Worm (Caenorhabditis elegans) whole organism, late embryonic: ENCODE measurements around the gene C01G5.7.

ENCODE experiments used
- C08G9.2 ChIP-seq: sonication (generic microtip); optimal IDR thresholded peaks from 2 replicates; lab custom pipeline; 2016; ENCODE audit warnings: mild to moderate bottlenecking, missing genetic modification characterization, moderate library complexity, missing compliant biosample characterization
- F13H6.1 ChIP-seq: sonication (generic microtip); optimal IDR thresholded peaks from 2 replicates; lab custom pipeline; 2016; ENCODE audit warnings: missing genetic modification characterization, missing compliant biosample characterization
- K09A11.1 ChIP-seq: sonication (generic microtip); optimal IDR thresholded peaks from 2 replicates; lab custom pipeline; 2017; ENCODE audit warnings: antibody characterized with exemption, mild to moderate bottlenecking, missing genetic modification characterization, missing compliant biosample characterization; ENCODE audit not compliant: insufficient read depth
- T23F11.4 ChIP-seq: fragments of 200-800 bp; sonication (Bioruptor generic); optimal IDR thresholded peaks from 2 replicates; lab custom pipeline; 2018; ENCODE audit warnings: mild to moderate bottlenecking, missing genetic modification characterization, missing compliant biosample characterization
- Y22D7AL.16 ChIP-seq: sonication (generic microtip); optimal IDR thresholded peaks from 2 replicates; lab custom pipeline; 2016; ENCODE audit warnings: missing genetic modification characterization, missing compliant biosample characterization
- ahr-1 ChIP-seq: sonication (generic microtip); optimal IDR thresholded peaks from 2 replicates; lab custom pipeline; 2016; ENCODE audit warnings: missing genetic modification characterization, missing compliant biosample characterization
- ceh-14 ChIP-seq: sonication (generic microtip); optimal IDR thresholded peaks from 2 replicates; lab custom pipeline; 2016; ENCODE audit warnings: missing genotype, missing genetic modification characterization, missing compliant biosample characterization
- ceh-19 ChIP-seq: fragments of 200-800 bp; sonication (Bioruptor generic); optimal IDR thresholded peaks from 2 replicates; lab custom pipeline; 2018; ENCODE audit warnings: mild to moderate bottlenecking, missing genetic modification characterization, missing compliant biosample characterization
- ceh-2 ChIP-seq: sonication (generic microtip); optimal IDR thresholded peaks from 2 replicates; lab custom pipeline; 2016; ENCODE audit warnings: missing genotype, missing genetic modification characterization, missing compliant biosample characterization
- ceh-31 ChIP-seq: sonication (generic microtip); optimal IDR thresholded peaks from 2 replicates; lab custom pipeline; 2016; ENCODE audit warnings: missing genetic modification characterization, missing compliant biosample characterization
- ceh-34 ChIP-seq: sonication (generic microtip); optimal IDR thresholded peaks from 2 replicates; lab custom pipeline; 2016; ENCODE audit warnings: mild to moderate bottlenecking, missing genetic modification characterization, missing compliant biosample characterization
- ceh-45 ChIP-seq: fragments of 200-800 bp; sonication (Bioruptor generic); IDR thresholded peaks from 2 replicates; pipeline ENCODE4 v1.3.6; 2022; ENCODE audit warnings: missing genetic modification reagents, missing genetic modification characterization, missing compliant biosample characterization
- ceh-6 ChIP-seq: fragments of 200-800 bp; sonication (Bioruptor generic); optimal IDR thresholded peaks from 2 replicates; lab custom pipeline; 2018; ENCODE audit warnings: mild to moderate bottlenecking, missing genetic modification characterization, missing compliant biosample characterization
- ceh-9 ChIP-seq: sonication (generic microtip); optimal IDR thresholded peaks from 2 replicates; lab custom pipeline; 2016; ENCODE audit warnings: mild to moderate bottlenecking, missing genetic modification characterization, inconsistent platforms, missing compliant biosample characterization
- che-1 ChIP-seq: sonication (generic microtip); optimal IDR thresholded peaks from 2 replicates; lab custom pipeline; 2016; ENCODE audit warnings: mild to moderate bottlenecking, missing genetic modification characterization, missing compliant biosample characterization
- dmd-4 ChIP-seq: sonication (generic microtip); optimal IDR thresholded peaks from 2 replicates; lab custom pipeline; 2016; ENCODE audit warnings: borderline replicate concordance, missing genetic modification characterization, missing compliant biosample characterization
- dve-1 ChIP-seq: sonication (generic microtip); optimal IDR thresholded peaks from 2 replicates; lab custom pipeline; 2017; ENCODE audit warnings: antibody characterized with exemption, mild to moderate bottlenecking, missing genetic modification characterization, missing compliant biosample characterization
- ets-4 ChIP-seq: sonication (generic microtip); optimal IDR thresholded peaks from 2 replicates; lab custom pipeline; 2016; ENCODE audit warnings: missing genetic modification characterization, missing compliant biosample characterization
- eyg-1 ChIP-seq: sonication (generic microtip); optimal IDR thresholded peaks from 2 replicates; lab custom pipeline; 2016; ENCODE audit warnings: missing genotype, missing genetic modification characterization, missing compliant biosample characterization
- fax-1 ChIP-seq: sonication (generic microtip); optimal IDR thresholded peaks from 2 replicates; lab custom pipeline; 2016; ENCODE audit warnings: missing genotype, missing genetic modification characterization, missing compliant biosample characterization
- fkh-10 ChIP-seq: fragments of 150-350 bp; optimal IDR thresholded peaks from 2 replicates; lab custom pipeline; 2014; ENCODE audit warnings: missing biosample characterization, missing genetic modification reagents, missing genetic modification characterization
- fkh-6 ChIP-seq: sonication (generic microtip); optimal IDR thresholded peaks from 2 replicates; lab custom pipeline; 2016; ENCODE audit warnings: missing genetic modification characterization, missing compliant biosample characterization
- gmeb-2 ChIP-seq: sonication (generic microtip); optimal IDR thresholded peaks from 2 replicates; lab custom pipeline; 2016; ENCODE audit warnings: missing genetic modification characterization, inconsistent platforms, missing compliant biosample characterization
- hlh-15 ChIP-seq: sonication (generic microtip); optimal IDR thresholded peaks from 2 replicates; lab custom pipeline; 2016; ENCODE audit warnings: missing genetic modification characterization, missing compliant biosample characterization
- hlh-30 ChIP-seq: sonication (generic microtip); optimal IDR thresholded peaks from 2 replicates; lab custom pipeline; 2017; ENCODE audit warnings: antibody characterized with exemption, missing genetic modification characterization, missing compliant biosample characterization; ENCODE audit not compliant: insufficient read depth
- hlh-8 ChIP-seq: sonication (generic microtip); optimal IDR thresholded peaks from 2 replicates; lab custom pipeline; 2016; ENCODE audit warnings: missing genotype, missing genetic modification characterization, missing compliant biosample characterization
- lim-6 ChIP-seq: sonication (generic microtip); optimal IDR thresholded peaks from 2 replicates; lab custom pipeline; 2016; ENCODE audit warnings: missing genetic modification characterization, missing compliant biosample characterization
- lin-11 ChIP-seq: fragments of 200-800 bp; sonication (Bioruptor generic); optimal IDR thresholded peaks from 2 replicates; lab custom pipeline; 2018; ENCODE audit warnings: mild to moderate bottlenecking, missing genetic modification characterization, missing compliant biosample characterization
- nfya-1 ChIP-seq: sonication (generic microtip); optimal IDR thresholded peaks from 2 replicates; lab custom pipeline; 2017; ENCODE audit warnings: missing genetic modification characterization, mild to moderate bottlenecking, missing compliant biosample characterization, antibody characterized with exemption, moderate library complexity
- nhr-11 ChIP-seq: fragments of 150-350 bp; optimal IDR thresholded peaks from 2 replicates; lab custom pipeline; 2014; ENCODE audit warnings: missing biosample characterization, missing genetic modification characterization
- nhr-232 ChIP-seq: sonication (generic microtip); optimal IDR thresholded peaks from 2 replicates; lab custom pipeline; 2016; ENCODE audit warnings: missing genetic modification characterization, missing compliant biosample characterization
- npax-4 ChIP-seq: sonication (generic microtip); optimal IDR thresholded peaks from 2 replicates; lab custom pipeline; 2016; ENCODE audit warnings: missing genetic modification characterization, missing compliant biosample characterization
- odd-2 ChIP-seq: sonication (generic microtip); optimal IDR thresholded peaks from 2 replicates; lab custom pipeline; 2017; ENCODE audit warnings: antibody characterized with exemption, mild to moderate bottlenecking, missing genetic modification characterization, missing compliant biosample characterization
- pax-1 ChIP-seq: fragments of 150-350 bp; optimal IDR thresholded peaks from 2 replicates; lab custom pipeline; 2014; ENCODE audit warnings: missing biosample characterization, missing genetic modification characterization
- pha-2 ChIP-seq: sonication (generic microtip); optimal IDR thresholded peaks from 2 replicates; lab custom pipeline; 2017; ENCODE audit warnings: mild to moderate bottlenecking, missing genetic modification characterization, missing compliant biosample characterization
- pqm-1 ChIP-seq: sonication (generic microtip); optimal IDR thresholded peaks from 2 replicates; lab custom pipeline; 2016; ENCODE audit warnings: missing genetic modification characterization, missing compliant biosample characterization
- pros-1 ChIP-seq: fragments of 150-350 bp; optimal IDR thresholded peaks from 2 replicates; lab custom pipeline; 2014; ENCODE audit warnings: missing biosample characterization, missing genetic modification reagents, missing genetic modification characterization
- ref-2 ChIP-seq: sonication (generic microtip); optimal IDR thresholded peaks from 2 replicates; lab custom pipeline; 2016; ENCODE audit warnings: missing genetic modification characterization, missing compliant biosample characterization
- rnt-1 ChIP-seq: sonication (generic microtip); optimal IDR thresholded peaks from 2 replicates; lab custom pipeline; 2016; ENCODE audit warnings: missing genetic modification characterization, missing compliant biosample characterization
- sdc-2 ChIP-seq: sonication (generic microtip); optimal IDR thresholded peaks from 2 replicates; lab custom pipeline; 2016; ENCODE audit warnings: missing genotype, missing genetic modification characterization, missing compliant biosample characterization
- sox-2 ChIP-seq: fragments of 200-800 bp; sonication (Bioruptor generic); IDR thresholded peaks from 2 replicates; pipeline ENCODE4 v1.3.6; 2022; ENCODE audit warnings: missing genetic modification reagents, missing genetic modification characterization, missing compliant biosample characterization
- sox-4 ChIP-seq: sonication (generic microtip); optimal IDR thresholded peaks from 2 replicates; lab custom pipeline; 2017; ENCODE audit warnings: mild to moderate bottlenecking, missing genetic modification characterization, inconsistent platforms, missing compliant biosample characterization
- syd-9 ChIP-seq: sonication (generic microtip); optimal IDR thresholded peaks from 2 replicates; lab custom pipeline; 2016; ENCODE audit warnings: mild to moderate bottlenecking, missing genetic modification characterization, moderate library complexity, missing compliant biosample characterization
- tbx-2 ChIP-seq: sonication (generic microtip); optimal IDR thresholded peaks from 2 replicates; lab custom pipeline; 2016; ENCODE audit warnings: missing genetic modification characterization, missing compliant biosample characterization
- tbx-7 ChIP-seq: sonication (generic microtip); optimal IDR thresholded peaks from 2 replicates; lab custom pipeline; 2016; ENCODE audit warnings: missing genotype, missing genetic modification characterization, missing compliant biosample characterization
- ttx-3 ChIP-seq: sonication (generic microtip); optimal IDR thresholded peaks from 2 replicates; lab custom pipeline; 2016; ENCODE audit warnings: missing genetic modification reagents, missing genetic modification characterization, missing compliant biosample characterization
- unc-3 ChIP-seq, 2 experiments: fragments of 200-800 bp in 1 of 2; sonication (Bioruptor generic) in 1 of 2; sonication (generic microtip) in 1 of 2; conservative IDR thresholded peaks in 1 of 2; optimal IDR thresholded peaks in 1 of 2; 2 replicates each; pipeline versions ENCODE4 v1.3.6 to Lab custom; 2016 to 2022; ENCODE audit warnings: missing compliant biosample characterization in 2 of 2, missing genetic modification characterization in 2 of 2, missing genetic modification reagents in 1 of 2
- unc-42 ChIP-seq: sonication (generic microtip); optimal IDR thresholded peaks from 2 replicates; lab custom pipeline; 2016; ENCODE audit warnings: missing genotype, missing genetic modification characterization, missing compliant biosample characterization
- unc-55 ChIP-seq: sonication (generic microtip); optimal IDR thresholded peaks from 2 replicates; lab custom pipeline; 2017; ENCODE audit warnings: missing biosample characterization, missing genetic modification reagents, missing genetic modification characterization
- unc-86 ChIP-seq: sonication (generic microtip); optimal IDR thresholded peaks from 2 replicates; lab custom pipeline; 2016; ENCODE audit warnings: missing genetic modification characterization, missing compliant biosample characterization
- ztf-16 ChIP-seq: sonication (generic microtip); optimal IDR thresholded peaks from 2 replicates; lab custom pipeline; 2017; ENCODE audit warnings: missing genetic modification characterization, missing compliant biosample characterization

C01G5.7 gene

ce11 chrIV:6556624-6557368, 38.8 kb downstream of the C01G5.7 start, which contains the start of gene try-3:
Gene try-3, plus strand, starts transcription at chrIV:6557155.
- peak; percentile 58 for TF ChIP-seq ceh-6
- TF ChIP-seq che-1 = peak; percentile 59
- TF ChIP-seq nhr-11 (tag; lab: Kevin White, UChicago) = no peak
- no peak for TF ChIP-seq Y22D7AL.16 (tag; lab: Kevin White, UChicago)
- peak; percentile 32 for TF ChIP-seq syd-9 (tag; lab: Kevin White, UChicago)
- no peak for TF ChIP-seq ets-4 (tag; lab: Kevin White, UChicago)
- peak; percentile 67 for TF ChIP-seq ztf-16 (tag; lab: Kevin White, UChicago)
- no peak for TF ChIP-seq unc-86
- TF ChIP-seq ref-2 = peak; percentile 43
- no peak for TF ChIP-seq fkh-6 (tag; lab: Kevin White, UChicago)
- no peak for TF ChIP-seq tbx-7 (tag; lab: Kevin White, UChicago)
- no peak for TF ChIP-seq lim-6 (tag; lab: Kevin White, UChicago)
- TF ChIP-seq npax-4 (tag; lab: Kevin White, UChicago) = no peak
- peak; percentile 25 for TF ChIP-seq odd-2 (tag; lab: Kevin White, UChicago)
- peak; percentile 24 for TF ChIP-seq K09A11.1 (tag; lab: Kevin White, UChicago)
- TF ChIP-seq fkh-10 (GFP tag; lab: Kevin White, UChicago) = no peak
- TF ChIP-seq eyg-1 (tag; lab: Kevin White, UChicago) = peak; percentile 36
- TF ChIP-seq ceh-9 (tag; lab: Kevin White, UChicago) = no peak
- peak; percentile 26 for TF ChIP-seq pqm-1
- TF ChIP-seq T23F11.4 (GFP tag; lab: Kevin White, UChicago) = peak; percentile 60
- peak; percentile 51 for TF ChIP-seq gmeb-2 (tag; lab: Kevin White, UChicago)
- TF ChIP-seq ceh-2 = no peak
- TF ChIP-seq hlh-15 = no peak
- no peak for TF ChIP-seq dmd-4 (tag; lab: Kevin White, UChicago)
- TF ChIP-seq ceh-31 = peak; percentile 71
- no peak for TF ChIP-seq ceh-45 (GFP tag; lab: Robert Waterston, UW)
- peak; percentile 17 for TF ChIP-seq C08G9.2
- no peak for TF ChIP-seq sox-2 (GFP tag; lab: Robert Waterston, UW)
- TF ChIP-seq unc-42 (tag; lab: Kevin White, UChicago) = no peak
- peak; percentile 52 for TF ChIP-seq ceh-19 (GFP tag; lab: Kevin White, UChicago)
- TF ChIP-seq unc-3 (GFP tag; conservative IDR thresholded peaks at IDR 0.05; lab: Robert Waterston, UW) = peak; percentile 43; the same call in 1 of the 2 replicates
- peak; percentile 31 for TF ChIP-seq unc-3 (tag; optimal IDR thresholded peaks at IDR 0.05; lab: Kevin White, UChicago)
- TF ChIP-seq pax-1 (tag; lab: Kevin White, UChicago) = no peak
- peak; percentile 47 for TF ChIP-seq pha-2 (tag; lab: Kevin White, UChicago)
- peak; percentile 42 for TF ChIP-seq ttx-3 (tag; lab: Kevin White, UChicago)
- peak; percentile 68 for TF ChIP-seq dve-1 (tag; lab: Kevin White, UChicago)
- no peak for TF ChIP-seq rnt-1 (tag; lab: Kevin White, UChicago)
- peak; percentile 14 for TF ChIP-seq sdc-2 (tag; lab: Kevin White, UChicago)
- TF ChIP-seq sox-4 (tag; lab: Kevin White, UChicago) = peak; percentile 55
- TF ChIP-seq lin-11 (tag; lab: Kevin White, UChicago) = peak; percentile 56
- no peak for TF ChIP-seq hlh-30 (tag; lab: Kevin White, UChicago)
- TF ChIP-seq nfya-1 (tag; lab: Kevin White, UChicago) = peak; percentile 58
- TF ChIP-seq fax-1 (tag; lab: Kevin White, UChicago) = peak; percentile 20
- peak; percentile 53 for TF ChIP-seq nhr-232 (tag; lab: Kevin White, UChicago)
- TF ChIP-seq ceh-34 (tag; lab: Kevin White, UChicago) = peak; percentile 24
- TF ChIP-seq tbx-2 (tag; lab: Kevin White, UChicago) = peak; percentile 49
- no peak for TF ChIP-seq unc-55 (GFP tag; lab: Kevin White, UChicago)
- peak; percentile 16 for TF ChIP-seq ahr-1
- TF ChIP-seq F13H6.1 (tag; lab: Kevin White, UChicago) = no peak
- peak; percentile 23 for TF ChIP-seq pros-1 (tag; lab: Kevin White, UChicago)
- peak; percentile 5 for TF ChIP-seq hlh-8 (tag; lab: Kevin White, UChicago)
- peak; percentile 41 for TF ChIP-seq ceh-14 (tag; lab: Kevin White, UChicago)
